Worm (Caenorhabditis elegans) whole organism, young adult: ENCODE data around the gene F53H4.6.

ENCODE experiments used
- B0019.2 ChIP-seq: fragments of 200-800 bp; sonication (Bioruptor generic); conservative IDR thresholded peaks from 2 replicates; pipeline ENCODE4 v1.3.6; 2022; ENCODE audit warnings: missing genetic modification reagents, missing genetic modification characterization, missing compliant biosample characterization
- B0261.1 ChIP-seq: sonication (generic microtip); optimal IDR thresholded peaks from 2 replicates; lab custom pipeline; 2016; ENCODE audit warnings: mild to moderate bottlenecking, missing genetic modification characterization, moderate library complexity, missing compliant biosample characterization
- B0336.3 ChIP-seq: fragments of 200-800 bp; sonication (Bioruptor generic); IDR thresholded peaks from 2 replicates; pipeline ENCODE4 v1.3.6; 2022; ENCODE audit warnings: missing genetic modification characterization, missing compliant biosample characterization
- D2030.7 ChIP-seq: fragments of 200-800 bp; sonication (Bioruptor generic); IDR thresholded peaks from 2 replicates; pipeline ENCODE4 v1.3.6; 2022; ENCODE audit warnings: missing genetic modification reagents, missing genetic modification characterization, missing compliant biosample characterization
- F10E7.11 ChIP-seq: sonication (generic microtip); optimal IDR thresholded peaks from 2 replicates; lab custom pipeline; 2017; ENCODE audit warnings: mild to moderate bottlenecking, missing genetic modification characterization, moderate library complexity, missing compliant biosample characterization
- F39B2.1 ChIP-seq: fragments of 200-800 bp; sonication (Bioruptor generic); IDR thresholded peaks from 2 replicates; pipeline ENCODE4 v1.3.6; 2022; ENCODE audit warnings: missing genetic modification reagents, missing genetic modification characterization, missing compliant biosample characterization
- F55B11.4 ChIP-seq: sonication (generic microtip); optimal IDR thresholded peaks from 2 replicates; lab custom pipeline; 2016; ENCODE audit warnings: missing compliant biosample characterization, missing genetic modification characterization, borderline replicate concordance; ENCODE audit not compliant: insufficient read depth
- T26A5.8 ChIP-seq: sonication (generic microtip); optimal IDR thresholded peaks from 2 replicates; lab custom pipeline; 2016; ENCODE audit warnings: missing genetic modification characterization, missing compliant biosample characterization
- ZK185.1 ChIP-seq: sonication (generic microtip); optimal IDR thresholded peaks from 2 replicates; lab custom pipeline; 2016; ENCODE audit warnings: mild to moderate bottlenecking, missing genetic modification characterization, missing compliant biosample characterization; ENCODE audit not compliant: poor library complexity, severe bottlenecking
- aptf-2 ChIP-seq: fragments of 200-800 bp; sonication (Bioruptor generic); conservative IDR thresholded peaks from 2 replicates; pipeline ENCODE4 v1.3.6; 2022; ENCODE audit warnings: missing genetic modification reagents, missing genetic modification characterization, missing compliant biosample characterization
- aptf-3 ChIP-seq: fragments of 200-800 bp; sonication (Bioruptor generic); IDR thresholded peaks from 2 replicates; pipeline ENCODE4 v1.3.6; 2022; ENCODE audit warnings: missing genetic modification characterization, missing compliant biosample characterization
- atf-7 ChIP-seq: sonication (generic microtip); optimal IDR thresholded peaks from 2 replicates; lab custom pipeline; 2017; ENCODE audit warnings: mild to moderate bottlenecking, missing genetic modification characterization, missing compliant biosample characterization
- cebp-1 ChIP-seq, 2 experiments: fragments of 200-800 bp in 1 of 2; sonication (Bioruptor generic) in 1 of 2; sonication (generic microtip) in 1 of 2; IDR thresholded peaks in 1 of 2; optimal IDR thresholded peaks in 1 of 2; 2 replicates each; pipeline versions ENCODE4 v1.3.6 to Lab custom; 2017 to 2022; ENCODE audit warnings: missing compliant biosample characterization in 2 of 2, missing genetic modification characterization in 2 of 2, mild to moderate bottlenecking in 1 of 2, missing genetic modification reagents in 1 of 2, moderate library complexity in 1 of 2
- ceh-58 ChIP-seq: fragments of 200-800 bp; sonication (Bioruptor generic); IDR thresholded peaks from 2 replicates; pipeline ENCODE4 v1.3.6; 2022; ENCODE audit warnings: missing genetic modification characterization, missing compliant biosample characterization
- ceh-79 ChIP-seq: sonication (generic microtip); optimal IDR thresholded peaks from 2 replicates; lab custom pipeline; 2017; ENCODE audit warnings: mild to moderate bottlenecking, missing genetic modification characterization, missing compliant biosample characterization
- die-1 ChIP-seq: sonication (generic microtip); optimal IDR thresholded peaks from 2 replicates; lab custom pipeline; 2016; ENCODE audit warnings: missing genotype, mild to moderate bottlenecking, missing genetic modification characterization, missing compliant biosample characterization
- efl-1 ChIP-seq: fragments of 150-350 bp; optimal IDR thresholded peaks from 2 replicates; lab custom pipeline; 2014; ENCODE audit warnings: missing biosample characterization, missing genetic modification reagents, missing genetic modification characterization
- ekl-4 ChIP-seq: fragments of 200-800 bp; sonication (Bioruptor generic); IDR thresholded peaks from 2 replicates; pipeline ENCODE4 v1.3.6; 2022; ENCODE audit warnings: missing genetic modification reagents, missing genetic modification characterization, missing compliant biosample characterization
- ets-4 ChIP-seq: fragments of 200-800 bp; sonication (Bioruptor generic); optimal IDR thresholded peaks from 2 replicates; lab custom pipeline; 2018; ENCODE audit warnings: mild to moderate bottlenecking, missing genetic modification characterization, missing compliant biosample characterization
- him-1 ChIP-seq: sonication (generic microtip); optimal IDR thresholded peaks from 2 replicates; lab custom pipeline; 2016; ENCODE audit warnings: missing genotype, missing genetic modification reagents, missing genetic modification characterization, missing compliant biosample characterization
- hlh-26 ChIP-seq: fragments of 200-800 bp; sonication (Bioruptor generic); conservative IDR thresholded peaks from 2 replicates; pipeline ENCODE4 v1.3.6; 2022; ENCODE audit warnings: missing genetic modification reagents, missing genetic modification characterization, missing compliant biosample characterization
- hmg-20 ChIP-seq: fragments of 200-800 bp; sonication (Bioruptor generic); IDR thresholded peaks from 2 replicates; pipeline ENCODE4 v1.3.6; 2022; ENCODE audit warnings: missing genetic modification reagents, missing genetic modification characterization, missing compliant biosample characterization
- lin-35 ChIP-seq, 3 experiments: fragments of 150-350 bp in 2 of 3; sonication (generic microtip) in 1 of 3; optimal IDR thresholded peaks; 2 replicates each; lab custom pipeline; 2014 to 2018; ENCODE audit warnings: missing biosample characterization in 3 of 3, missing genetic modification characterization in 3 of 3, missing genetic modification reagents in 3 of 3
- lsl-1 ChIP-seq: fragments of 200-800 bp; sonication (Bioruptor generic); optimal IDR thresholded peaks from 2 replicates; lab custom pipeline; 2018; ENCODE audit warnings: mild to moderate bottlenecking, missing genetic modification characterization, moderate library complexity, missing compliant biosample characterization
- lsy-27 ChIP-seq: sonication (generic microtip); optimal IDR thresholded peaks from 2 replicates; lab custom pipeline; 2017; ENCODE audit warnings: missing genetic modification characterization, mild to moderate bottlenecking, missing compliant biosample characterization, antibody characterized with exemption, missing genotype, borderline replicate concordance; ENCODE audit not compliant: insufficient read depth
- mcd-1 ChIP-seq: fragments of 200-800 bp; sonication (Bioruptor generic); IDR thresholded peaks from 2 replicates; pipeline ENCODE4 v1.3.6; 2022; ENCODE audit warnings: missing genetic modification reagents, missing genetic modification characterization, missing compliant biosample characterization
- mel-28 ChIP-seq: sonication (generic microtip); optimal IDR thresholded peaks from 2 replicates; lab custom pipeline; 2016; ENCODE audit warnings: borderline replicate concordance, mild to moderate bottlenecking, missing genetic modification characterization, missing compliant biosample characterization
- mxl-1 ChIP-seq: sonication (generic microtip); optimal IDR thresholded peaks from 2 replicates; lab custom pipeline; 2016; ENCODE audit warnings: missing genetic modification characterization, missing compliant biosample characterization
- nfya-1 ChIP-seq: sonication (generic microtip); optimal IDR thresholded peaks from 2 replicates; lab custom pipeline; 2017; ENCODE audit warnings: antibody characterized with exemption, missing compliant biosample characterization, missing genetic modification characterization, borderline replicate concordance; ENCODE audit not compliant: insufficient read depth
- nfya-2 ChIP-seq: fragments of 200-800 bp; sonication (Bioruptor generic); IDR thresholded peaks from 2 replicates; pipeline ENCODE4 v1.3.6; 2022; ENCODE audit warnings: missing genetic modification reagents, missing genetic modification characterization, missing compliant biosample characterization
- nhr-27 ChIP-seq: fragments of 200-800 bp; sonication (Bioruptor generic); optimal IDR thresholded peaks from 2 replicates; lab custom pipeline; 2018; ENCODE audit warnings: mild to moderate bottlenecking, missing genetic modification characterization, moderate library complexity, missing compliant biosample characterization
- nhr-80 ChIP-seq: sonication (generic microtip); optimal IDR thresholded peaks from 2 replicates; lab custom pipeline; 2016; ENCODE audit warnings: missing genetic modification characterization, missing compliant biosample characterization
- pbrm-1 ChIP-seq: fragments of 200-800 bp; sonication (Bioruptor generic); IDR thresholded peaks from 2 replicates; pipeline ENCODE4 v1.3.6; 2022; ENCODE audit warnings: missing genetic modification reagents, missing genetic modification characterization, missing compliant biosample characterization
- rec-8 ChIP-seq, 2 experiments: sonication (generic microtip); optimal IDR thresholded peaks; 2 replicates each; lab custom pipeline; 2016; ENCODE audit warnings: mild to moderate bottlenecking in 2 of 2, missing genetic modification characterization in 2 of 2, missing genetic modification reagents in 2 of 2, missing genotype in 2 of 2, missing biosample characterization in 1 of 2, missing compliant biosample characterization in 1 of 2, moderate library complexity in 1 of 2
- sdz-38 ChIP-seq: sonication (generic microtip); optimal IDR thresholded peaks from 2 replicates; lab custom pipeline; 2016; ENCODE audit warnings: missing genotype, missing genetic modification characterization, missing compliant biosample characterization
- snpc-4 ChIP-seq, 5 experiments: fragments of 150-350 bp in 1 of 5; sonication (generic microtip) in 4 of 5; optimal IDR thresholded peaks; 2 replicates each; lab custom pipeline; 2014 to 2018; ENCODE audit warnings: missing genetic modification characterization in 5 of 5, missing biosample characterization in 3 of 5, antibody characterized with exemption in 2 of 5, mild to moderate bottlenecking in 2 of 5, missing compliant biosample characterization in 2 of 5, missing genotype in 2 of 5, moderate library complexity in 2 of 5, missing genetic modification reagents in 1 of 5
- somi-1 ChIP-seq: fragments of 200-800 bp; sonication (Bioruptor generic); optimal IDR thresholded peaks from 2 replicates; lab custom pipeline; 2018; ENCODE audit warnings: mild to moderate bottlenecking, missing genetic modification characterization, missing compliant biosample characterization
- unc-62 ChIP-seq: fragments of 150-350 bp; optimal IDR thresholded peaks from 2 replicates; lab custom pipeline; 2014; ENCODE audit warnings: missing biosample characterization, missing genetic modification reagents, missing genetic modification characterization
- zfh-2 ChIP-seq: fragments of 200-800 bp; sonication (Bioruptor generic); conservative IDR thresholded peaks from 2 replicates; pipeline ENCODE4 v1.3.6; 2022; ENCODE audit warnings: missing genetic modification reagents, missing genetic modification characterization, missing compliant biosample characterization
- zim-3 ChIP-seq: sonication (generic microtip); optimal IDR thresholded peaks from 2 replicates; lab custom pipeline; 2017; ENCODE audit warnings: mild to moderate bottlenecking, missing genetic modification characterization, moderate library complexity, missing compliant biosample characterization
- ztf-28 ChIP-seq: fragments of 200-800 bp; sonication (Bioruptor generic); IDR thresholded peaks from 2 replicates; pipeline ENCODE4 v1.3.6; 2022; ENCODE audit warnings: missing genetic modification reagents, missing genetic modification characterization, missing compliant biosample characterization

The F53H4.6 gene

DNA sequence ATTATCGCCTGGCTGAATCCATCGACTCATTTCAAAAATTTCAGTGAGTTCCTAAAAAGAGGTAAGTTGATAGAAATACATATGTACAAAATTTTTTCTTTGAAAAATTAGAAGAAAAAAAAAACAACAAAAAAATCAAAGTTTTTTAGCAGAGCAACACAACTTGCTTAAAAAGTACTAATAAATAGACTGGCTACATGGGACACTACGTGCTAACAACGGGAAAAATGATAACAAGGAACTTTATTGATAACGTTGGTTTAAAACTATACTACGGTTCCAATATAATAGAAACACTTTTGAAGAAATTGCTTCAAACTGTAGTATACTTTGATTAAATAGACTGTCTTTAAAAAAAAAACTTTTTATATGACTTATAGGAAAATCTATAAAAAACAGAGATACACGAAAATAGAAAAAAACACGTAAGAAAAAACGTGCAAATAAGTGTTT, 21.9 kb downstream of the F53H4.6 start, which contains the start of gene acox-1.6:
TSS of gene acox-1.6 (minus strand) at position 51 of the 453 bp plus-strand sequence.
- TF ChIP-seq F10E7.11 (no peak), nhr-80 (tag; lab: Kevin White, UChicago) (peak; percentile 69), ceh-79 (tag; lab: Kevin White, UChicago) (no peak), zim-3 (no peak)

DNA sequence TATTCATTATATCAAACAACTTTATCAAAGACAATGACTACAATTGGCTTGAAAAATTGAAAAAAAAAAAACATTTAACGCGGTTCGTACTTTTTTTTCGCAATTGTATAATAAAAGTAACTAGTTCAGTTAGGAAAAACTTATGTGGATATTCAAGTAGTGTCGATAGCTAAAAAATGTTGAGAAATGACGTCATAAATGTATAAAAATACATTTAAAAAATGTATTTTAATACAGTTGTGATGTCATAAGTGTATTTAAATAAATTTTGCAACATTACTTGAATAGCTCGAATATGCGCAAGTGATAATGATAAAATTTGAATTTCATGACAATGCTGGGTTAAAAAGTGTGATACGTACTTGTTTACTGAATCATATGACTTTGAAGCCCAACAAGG, 28.9 kb downstream of the F53H4.6 start:
- no peak for TF ChIP-seq hlh-26
- no peak for TF ChIP-seq mxl-1
- no peak for TF ChIP-seq lsl-1 (GFP tag; lab: Kevin White, UChicago)
- no peak for TF ChIP-seq nhr-27 (tag; lab: Kevin White, UChicago)
- TF ChIP-seq B0336.3: no peak
- TF ChIP-seq snpc-4 (GFP tag; optimal IDR thresholded peaks at IDR 0.05; lab: Kevin White, UChicago): no peak
- no peak for TF ChIP-seq snpc-4 (tag; optimal IDR thresholded peaks at IDR 0.05; lab: Kevin White, UChicago)
- TF ChIP-seq atf-7 (tag; lab: Kevin White, UChicago): no peak
- no peak for TF ChIP-seq aptf-2
- no peak for TF ChIP-seq D2030.7 (GFP tag; lab: Robert Waterston, UW)
- no peak for TF ChIP-seq hmg-20 (GFP tag; lab: Robert Waterston, UW)
- TF ChIP-seq die-1 (tag; lab: Kevin White, UChicago): no peak
- TF ChIP-seq ZK185.1: no peak
- no peak for TF ChIP-seq somi-1 (GFP tag; lab: Kevin White, UChicago)
- no peak for TF ChIP-seq B0019.2 (GFP tag; lab: Robert Waterston, UW)
- no peak for TF ChIP-seq him-1 (tag; lab: Kevin White, UChicago)
- no peak for TF ChIP-seq ekl-4 (GFP tag; lab: Robert Waterston, UW)
- TF ChIP-seq B0261.1: no peak

DNA sequence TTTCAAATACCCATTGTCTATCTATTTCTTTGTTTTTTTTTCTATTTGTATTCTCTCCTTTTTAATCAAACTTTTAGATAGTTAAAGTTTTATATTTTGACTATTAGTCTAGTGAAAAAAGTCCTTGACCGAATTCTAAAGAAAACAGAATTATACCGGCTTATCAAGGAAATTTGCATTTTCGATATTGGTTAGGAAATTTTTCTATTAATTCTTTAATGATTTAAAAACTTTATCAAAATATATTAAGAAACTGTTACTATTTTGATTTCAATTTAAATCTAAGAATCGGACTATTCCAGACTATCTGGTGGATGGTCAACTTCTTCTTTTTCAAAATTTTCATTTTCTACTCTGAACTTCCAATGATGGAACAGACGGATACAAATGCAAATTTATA, 32.3 kb downstream of the F53H4.6 start, which contains the start of gene Y7A5A.20:
TSS of gene Y7A5A.20 (plus strand) at position 301 of the 400 bp plus-strand sequence.
- TF ChIP-seq lsy-27 (tag; lab: Kevin White, UChicago): no peak
- TF ChIP-seq nfya-2: no peak
- TF ChIP-seq nhr-27 (tag; lab: Kevin White, UChicago): no peak
- TF ChIP-seq efl-1 (GFP tag; lab: Kevin White, UChicago): no peak
- TF ChIP-seq, all 124 proteins: peak for 0

DNA sequence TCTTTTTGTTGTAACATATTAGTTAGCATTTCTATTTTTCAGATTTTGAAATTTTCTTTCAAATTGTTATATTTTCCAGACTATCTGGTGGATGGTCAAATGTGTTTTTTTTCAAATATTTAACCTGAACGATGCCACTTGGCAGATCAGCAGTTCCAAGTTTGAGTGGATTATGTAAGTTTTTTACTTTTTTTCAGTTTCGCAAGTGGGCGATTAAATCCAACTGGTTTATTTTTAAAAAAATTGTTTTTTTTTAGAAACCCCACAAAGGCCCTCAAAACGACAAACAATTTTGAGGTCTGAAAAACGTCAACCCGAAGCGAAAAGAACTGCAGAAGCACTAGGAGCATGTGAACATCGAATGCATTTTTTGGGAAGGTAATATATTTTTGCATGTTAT, 33.5 kb downstream of the F53H4.6 start, which contains the start of gene Y7A5A.9:
TSS of gene Y7A5A.9 (plus strand) at position 301 of the 400 bp plus-strand sequence.
- TF ChIP-seq T26A5.8 (tag; lab: Kevin White, UChicago) (no peak), mel-28 (tag; lab: Kevin White, UChicago) (no peak), cebp-1 (GFP tag; IDR thresholded peaks at IDR 0.05; lab: Robert Waterston, UW) (no peak), cebp-1 (tag; optimal IDR thresholded peaks at IDR 0.05; lab: Kevin White, UChicago) (no peak), ekl-4 (GFP tag; lab: Robert Waterston, UW) (no peak), sdz-38 (tag; lab: Kevin White, UChicago) (no peak), aptf-3 (no peak), zfh-2 (no peak), rec-8 (tag; optimal IDR thresholded peaks at IDR 0.05; lab: Kevin White, UChicago) (no peak), nfya-1 (tag; lab: Kevin White, UChicago) (no peak), ets-4 (GFP tag; lab: Kevin White, UChicago) (no peak), F55B11.4 (tag; lab: Kevin White, UChicago) (no peak), F39B2.1 (GFP tag; lab: Robert Waterston, UW) (no peak), lin-35 (GFP tag; optimal IDR thresholded peaks at IDR 0.05; lab: Kevin White, UChicago) (no peak), mcd-1 (no peak), somi-1 (GFP tag; lab: Kevin White, UChicago) (no peak), pbrm-1 (GFP tag; lab: Robert Waterston, UW) (no peak), unc-62 (no peak), ztf-28 (no peak), ceh-58 (GFP tag; lab: Robert Waterston, UW) (no peak), aptf-2 (no peak)
- TF ChIP-seq, all 124 proteins: peak for 0
